Fruit fly (Drosophila melanogaster) whole organism, embryonic: ENCODE data around the gene CG32488.
A peak's percentile ranks its signal among the peaks of the same experiment; 100 is the strongest.

Experiments
- Adf1 ChIP-seq: fragments of 200-800 bp; sonication (Bioruptor generic); IDR thresholded peaks from 2 replicates; pipeline ENCODE4 v1.3.6; 2022; ENCODE audit warnings: missing biosample characterization, missing genetic modification characterization
- Bteb2 ChIP-seq: fragments of 200-800 bp; sonication (Bioruptor generic); optimal IDR thresholded peaks from 2 replicates; lab custom pipeline; 2016; ENCODE audit warnings: missing biosample characterization, missing genetic modification characterization
- CG10209 ChIP-seq: fragments of 200-800 bp; sonication (Bioruptor generic); optimal IDR thresholded peaks from 3 replicates; lab custom pipeline; 2017; ENCODE audit warnings: missing biosample characterization, mild to moderate bottlenecking, missing genetic modification characterization, missing genetic modification reagents
- CG11398 ChIP-seq: fragments of 200-800 bp; sonication (Bioruptor generic); optimal IDR thresholded peaks from 2 replicates; lab custom pipeline; 2016; ENCODE audit warnings: missing biosample characterization, missing genetic modification characterization
- CG18011 ChIP-seq: fragments of 200-800 bp; sonication (Bioruptor generic); optimal IDR thresholded peaks from 2 replicates; lab custom pipeline; 2017; ENCODE audit warnings: missing biosample characterization, missing genetic modification characterization, mild to moderate bottlenecking, moderate library complexity, missing genotype
- CG2889 ChIP-seq: fragments of 200-800 bp; sonication (Bioruptor generic); IDR thresholded peaks from 3 replicates; pipeline ENCODE4 v1.3.6; 2022; ENCODE audit warnings: missing biosample characterization, missing genetic modification characterization
- CG30020 ChIP-seq: fragments of 200-800 bp; optimal IDR thresholded peaks from 2 replicates; lab custom pipeline; 2019; ENCODE audit warnings: missing biosample characterization, mild to moderate bottlenecking, missing genetic modification characterization, moderate library complexity
- CG3281 ChIP-seq: fragments of 200-800 bp; sonication (Bioruptor generic); optimal IDR thresholded peaks from 3 replicates; lab custom pipeline; 2017; ENCODE audit warnings: missing biosample characterization, mild to moderate bottlenecking, missing genetic modification characterization
- CG33557 ChIP-seq: fragments of 200-800 bp; sonication (Bioruptor generic); optimal IDR thresholded peaks from 2 replicates; lab custom pipeline; 2019; ENCODE audit warnings: missing biosample characterization, mild to moderate bottlenecking, missing genetic modification characterization, moderate library complexity
- CG34422 ChIP-seq: fragments of 200-800 bp; sonication (Bioruptor generic); IDR thresholded peaks from 3 replicates; pipeline ENCODE4 v1.3.6; 2022; ENCODE audit warnings: missing biosample characterization, missing genetic modification characterization
- CG4617 ChIP-seq: fragments of 200-800 bp; sonication (Bioruptor generic); optimal IDR thresholded peaks from 3 replicates; lab custom pipeline; 2016; ENCODE audit warnings: missing biosample characterization, missing genetic modification characterization, borderline replicate concordance
- CG7786 ChIP-seq: fragments of 200-800 bp; sonication (Bioruptor generic); optimal IDR thresholded peaks from 2 replicates; lab custom pipeline; 2016; ENCODE audit warnings: missing biosample characterization, missing genetic modification characterization
- CG8290 ChIP-seq, 3 experiments: fragments of 200-800 bp; sonication (Bioruptor generic); optimal IDR thresholded peaks; 2 replicates each; lab custom pipeline; 2016 to 2019; ENCODE audit warnings: missing biosample characterization in 3 of 3, missing genetic modification characterization in 3 of 3, mild to moderate bottlenecking in 2 of 3, moderate library complexity in 1 of 3
- CG8924 ChIP-seq: fragments of 200-800 bp; optimal IDR thresholded peaks from 3 replicates; lab custom pipeline; 2019; ENCODE audit warnings: missing biosample characterization, mild to moderate bottlenecking, missing genetic modification characterization, moderate library complexity
- CG9215 ChIP-seq: fragments of 200-800 bp; sonication (Bioruptor generic); IDR thresholded peaks from 2 replicates; pipeline ENCODE4 v1.3.6; 2022; ENCODE audit warnings: missing biosample characterization, missing genetic modification characterization
- CG9817 ChIP-seq: fragments of 200-800 bp; sonication (Bioruptor generic); optimal IDR thresholded peaks from 2 replicates; lab custom pipeline; 2018; ENCODE audit warnings: missing biosample characterization, mild to moderate bottlenecking, missing genetic modification characterization, moderate library complexity
- CkIIα-i1 ChIP-seq: fragments of 200-800 bp; sonication (Bioruptor generic); IDR thresholded peaks from 2 replicates; pipeline ENCODE4 v1.3.6; 2022; ENCODE audit warnings: missing biosample characterization, missing genetic modification characterization
- D19B ChIP-seq: fragments of 200-800 bp; sonication (Bioruptor generic); optimal IDR thresholded peaks from 2 replicates; lab custom pipeline; 2017; ENCODE audit warnings: missing biosample characterization, mild to moderate bottlenecking, missing genetic modification characterization
- Deaf1 ChIP-seq: fragments of 200-800 bp; optimal IDR thresholded peaks from 3 replicates; lab custom pipeline; 2019; ENCODE audit warnings: missing biosample characterization, mild to moderate bottlenecking, missing genetic modification characterization, moderate library complexity
- Hr3 ChIP-seq: fragments of 200-800 bp; sonication (Bioruptor generic); optimal IDR thresholded peaks from 3 replicates; lab custom pipeline; 2016; ENCODE audit warnings: missing biosample characterization, missing genetic modification characterization
- Kr ChIP-seq: fragments of 200-800 bp; sonication (Bioruptor generic); optimal IDR thresholded peaks from 2 replicates; lab custom pipeline; 2017; ENCODE audit warnings: missing biosample characterization, mild to moderate bottlenecking, missing genetic modification characterization
- Mrtf ChIP-seq: fragments of 200-800 bp; sonication (Bioruptor generic); IDR thresholded peaks from 3 replicates; pipeline ENCODE4 v1.3.6; 2022; ENCODE audit warnings: missing biosample characterization, missing genetic modification characterization
- Myb ChIP-seq: fragments of 200-800 bp; sonication (Bioruptor generic); optimal IDR thresholded peaks from 2 replicates; lab custom pipeline; 2016; ENCODE audit warnings: missing biosample characterization, missing genetic modification characterization
- NFAT ChIP-seq: fragments of 200-800 bp; sonication (Bioruptor generic); IDR thresholded peaks from 2 replicates; pipeline ENCODE4 v1.3.6; 2022; ENCODE audit warnings: missing biosample characterization, missing genetic modification characterization
- NK7.1 ChIP-seq: fragments of 200-800 bp; sonication (Bioruptor generic); optimal IDR thresholded peaks from 3 replicates; lab custom pipeline; 2016; ENCODE audit warnings: missing biosample characterization, missing genetic modification characterization
- PHDP ChIP-seq: fragments of 200-800 bp; sonication (Bioruptor generic); optimal IDR thresholded peaks from 3 replicates; lab custom pipeline; 2018; ENCODE audit warnings: missing biosample characterization, mild to moderate bottlenecking, missing genetic modification characterization, moderate library complexity
- Ravus ChIP-seq: fragments of 200-800 bp; sonication (Bioruptor generic); IDR thresholded peaks from 2 replicates; pipeline ENCODE4 v1.3.6; 2022; ENCODE audit warnings: missing biosample characterization, missing genetic modification characterization
- Rx ChIP-seq: fragments of 200-800 bp; sonication (Bioruptor generic); IDR thresholded peaks from 2 replicates; pipeline ENCODE4 v1.3.6; 2022; ENCODE audit warnings: missing biosample characterization, missing genetic modification characterization
- al ChIP-seq: fragments of 200-800 bp; sonication (Bioruptor generic); IDR thresholded peaks from 2 replicates; pipeline ENCODE4 v1.3.6; 2022; ENCODE audit warnings: missing biosample characterization, missing genetic modification characterization
- bcd ChIP-seq: fragments of 200-800 bp; sonication (Bioruptor generic); optimal IDR thresholded peaks from 2 replicates; lab custom pipeline; 2017; ENCODE audit warnings: missing biosample characterization, mild to moderate bottlenecking, missing genetic modification characterization
- cas ChIP-seq: fragments of 200-800 bp; sonication (Bioruptor generic); IDR thresholded peaks from 2 replicates; pipeline ENCODE4 v1.3.6; 2022; ENCODE audit warnings: missing biosample characterization, missing genetic modification characterization
- caup ChIP-seq: fragments of 200-800 bp; sonication (Bioruptor generic); optimal IDR thresholded peaks from 3 replicates; lab custom pipeline; 2017; ENCODE audit warnings: missing biosample characterization, mild to moderate bottlenecking, missing genetic modification characterization, moderate library complexity; ENCODE audit not compliant: severe bottlenecking
- chn ChIP-seq: fragments of 200-800 bp; sonication (Bioruptor generic); optimal IDR thresholded peaks from 2 replicates; lab custom pipeline; 2016; ENCODE audit warnings: missing biosample characterization, missing genetic modification characterization
- dpn ChIP-seq, 2 experiments: fragments of 200-800 bp; sonication (Bioruptor generic); optimal IDR thresholded peaks; 3 replicates each; lab custom pipeline; 2016; ENCODE audit warnings: missing biosample characterization in 2 of 2, missing genetic modification characterization in 2 of 2
- fd3F ChIP-seq: fragments of 200-800 bp; sonication (Bioruptor generic); optimal IDR thresholded peaks from 2 replicates; lab custom pipeline; 2018; ENCODE audit warnings: missing biosample characterization, mild to moderate bottlenecking, missing genetic modification characterization, moderate library complexity
- gem ChIP-seq: fragments of 200-800 bp; sonication (Bioruptor generic); optimal IDR thresholded peaks from 2 replicates; lab custom pipeline; 2019; ENCODE audit warnings: missing biosample characterization, mild to moderate bottlenecking, missing genetic modification characterization, moderate library complexity
- hkb ChIP-seq, 2 experiments: fragments of 200-800 bp in 1 of 2; fragments of >200 bp in 1 of 2; sonication (Bioruptor generic) in 1 of 2; IDR thresholded peaks in 1 of 2; optimal IDR thresholded peaks in 1 of 2; 2 replicates each; pipeline versions ENCODE4 v1.3.6 to Lab custom; 2017 to 2022; ENCODE audit warnings: missing biosample characterization in 1 of 2, missing genetic modification characterization in 1 of 2
- insv ChIP-seq, 2 experiments: fragments of 200-800 bp; sonication (Bioruptor generic); optimal IDR thresholded peaks; 3 replicates each; lab custom pipeline; 2016 to 2018; ENCODE audit warnings: missing biosample characterization in 2 of 2, missing genetic modification characterization in 2 of 2
- nmo ChIP-seq: fragments of 200-800 bp; sonication (Bioruptor generic); optimal IDR thresholded peaks from 2 replicates; lab custom pipeline; 2018; ENCODE audit warnings: missing biosample characterization, mild to moderate bottlenecking, missing genetic modification characterization, moderate library complexity
- onecut ChIP-seq: fragments of 200-800 bp; sonication (Bioruptor generic); IDR thresholded peaks from 2 replicates; pipeline ENCODE4 v1.3.6; 2022; ENCODE audit warnings: missing biosample characterization, missing genetic modification characterization
- otp ChIP-seq: fragments of 200-800 bp; sonication (Bioruptor generic); IDR thresholded peaks from 3 replicates; pipeline ENCODE4, ENCODE4 v1.3.6; 2022; ENCODE audit warnings: missing biosample characterization, missing genetic modification characterization
- peb ChIP-seq: fragments of 200-800 bp; sonication (Bioruptor generic); IDR thresholded peaks from 2 replicates; pipeline ENCODE4 v1.3.6; 2022; ENCODE audit warnings: missing biosample characterization, missing genetic modification characterization
- row ChIP-seq: fragments of 200-800 bp; sonication (Bioruptor generic); IDR thresholded peaks from 3 replicates; pipeline ENCODE4 v1.3.6; 2022; ENCODE audit warnings: missing biosample characterization, missing genetic modification characterization
- sob ChIP-seq: fragments of 200-800 bp; sonication (Bioruptor generic); IDR thresholded peaks from 2 replicates; pipeline ENCODE4 v1.3.6; 2022; ENCODE audit warnings: missing biosample characterization, missing genetic modification characterization
- sqz ChIP-seq: fragments of 200-800 bp; sonication (Bioruptor generic); optimal IDR thresholded peaks from 3 replicates; lab custom pipeline; 2018; ENCODE audit warnings: missing biosample characterization, mild to moderate bottlenecking, missing genetic modification characterization
- wor ChIP-seq: fragments of 200-800 bp; sonication (Bioruptor generic); IDR thresholded peaks from 2 replicates; pipeline ENCODE4 v1.3.6; 2022; ENCODE audit warnings: missing biosample characterization, missing genetic modification characterization
- zf30C ChIP-seq: fragments of 200-800 bp; sonication (Bioruptor generic); optimal IDR thresholded peaks from 3 replicates; lab custom pipeline; 2018; ENCODE audit warnings: missing biosample characterization, mild to moderate bottlenecking, missing genetic modification characterization
- zfh1 ChIP-seq: fragments of 200-800 bp; sonication (Bioruptor generic); IDR thresholded peaks from 3 replicates; pipeline ENCODE4 v1.3.6; 2022; ENCODE audit warnings: missing biosample characterization, missing genetic modification characterization

Gene CG32488

DNA sequence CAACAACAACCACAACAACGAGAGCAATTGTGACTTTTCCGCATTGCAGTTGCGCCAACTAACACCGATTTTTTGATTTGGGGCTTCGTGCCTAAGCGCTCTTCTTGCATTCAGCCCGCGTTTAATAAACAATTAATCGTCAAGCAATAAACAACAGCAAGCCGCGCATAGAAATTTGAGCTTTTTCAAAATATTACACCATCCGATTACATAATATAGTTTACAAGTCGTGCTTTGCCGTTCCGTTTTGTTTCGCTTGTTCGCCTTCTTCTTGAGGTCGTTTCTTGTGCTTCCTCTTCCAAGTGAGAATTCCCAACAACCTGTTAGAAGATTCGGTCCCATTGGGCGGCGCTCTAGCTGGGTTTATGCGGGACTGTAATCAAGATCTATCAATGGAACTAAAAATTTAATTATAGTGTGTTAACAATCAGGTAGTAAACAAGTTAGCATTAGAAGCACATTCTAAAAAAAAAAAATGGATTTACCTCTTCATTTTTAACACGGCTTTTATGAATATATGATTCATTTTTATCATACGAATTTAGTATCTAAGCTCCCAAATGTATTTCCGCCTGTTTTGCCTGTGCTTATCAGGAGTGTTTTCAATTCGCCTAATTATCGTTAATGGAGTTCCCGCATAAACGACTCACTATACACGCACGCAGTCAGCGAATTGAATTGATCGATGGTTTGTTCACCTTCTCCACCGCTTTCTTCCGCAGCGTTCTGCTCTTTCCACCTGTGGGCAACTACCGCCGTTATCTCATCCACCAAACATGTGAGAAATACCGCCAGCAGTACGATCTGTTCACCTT lies 20.1 kb upstream of the CG32488 start (continued):
- TF ChIP-seq CG30020 (peak; percentile 63), CG10209 (GFP tag; lab: Kevin White, UChicago) (peak; percentile 85), otp (GFP tag; lab: Robert Waterston, UW) (peak; percentile 68), onecut (GFP tag; lab: Robert Waterston, UW) (peak; percentile 75), caup (peak; percentile 85), Deaf1 (tag; lab: Kevin White, UChicago) (peak; percentile 56), CG8924 (peak; percentile 92), zf30C (GFP tag; lab: Kevin White, UChicago) (no peak), CG8290 (GFP tag; optimal IDR thresholded peaks at IDR 0.05; lab: Kevin White, UChicago) (peak; percentile 69), CG8290 (tag; optimal IDR thresholded peaks at IDR 0.05; lab: Kevin White, UChicago) (peak; percentile 5 to 69), CG11398 (GFP tag; lab: Kevin White, UChicago) (peak; percentile 46), PHDP (tag; lab: Kevin White, UChicago) (peak; percentile 93), sob (peak; percentile 69; the same call in 1 of the 2 replicates), zfh1 (GFP tag; lab: Robert Waterston, UW) (peak; percentile 80), CG3281 (peak; percentile 88), Bteb2 (GFP tag; lab: Kevin White, UChicago) (peak; percentile 78), Hr3 (peak; percentile 48), CG7786 (peak; percentile 64), CG33557 (GFP tag; lab: Kevin White, UChicago) (peak; percentile 77), Myb (peak; percentile 21), dpn (GFP tag; optimal IDR thresholded peaks at IDR 0.05; lab: Kevin White, UChicago) (peak; percentile 78 to 79), CkIIα-i1 (GFP tag; lab: Robert Waterston, UW) (no peak), peb (GFP tag; lab: Robert Waterston, UW) (0 out of 2 replicates have a peak, but pooled peaks have one; percentile 19), bcd (GFP tag; lab: Kevin White, UChicago) (peak; percentile 88), sqz (GFP tag; lab: Kevin White, UChicago) (peak; percentile 67), CG9817 (tag; lab: Kevin White, UChicago) (peak; percentile 77), nmo (GFP tag; lab: Kevin White, UChicago) (peak; percentile 94), wor (GFP tag; lab: Robert Waterston, UW) (peak; percentile 40; the same call in 1 of the 2 replicates), al (GFP tag; lab: Robert Waterston, UW) (peak; percentile 35; the same call in 1 of the 2 replicates), CG18011 (peak; percentile 60), CG34422 (peak; percentile 66), CG2889 (GFP tag; lab: Robert Waterston, UW) (peak; percentile 64; the same call in 1 of the 3 replicates), chn (GFP tag; lab: Kevin White, UChicago) (peak; percentile 54), insv (GFP tag; optimal IDR thresholded peaks at IDR 0.05; lab: Kevin White, UChicago) (peak in 1 of 2 experiments; percentile 60), Kr (peak; percentile 38), CG4617 (GFP tag; lab: Kevin White, UChicago) (peak; percentile 5), Rx (no peak), fd3F (GFP tag; lab: Kevin White, UChicago) (peak; percentile 79), row (GFP tag; lab: Robert Waterston, UW) (peak; percentile 89), gem (tag; lab: Kevin White, UChicago) (peak; percentile 92), D19B (GFP tag; lab: Kevin White, UChicago) (peak; percentile 73), NK7.1 (peak; percentile 59), Mrtf (GFP tag; lab: Robert Waterston, UW) (0 out of 3 replicates have a peak, but pooled peaks have one; percentile 43), Adf1 (peak; percentile 64; the same call in 1 of the 2 replicates), CG9215 (GFP tag; lab: Robert Waterston, UW) (peak; percentile 43; the same call in 1 of the 2 replicates), Ravus (GFP tag; lab: Robert Waterston, UW) (no peak), hkb (optimal IDR thresholded peaks at IDR 0.05; lab: Kevin White, UChicago) (no peak), hkb (GFP tag; IDR thresholded peaks at IDR 0.05; lab: Robert Waterston, UW) (peak; percentile 88), NFAT (peak; percentile 48; the same call in 1 of the 2 replicates), cas (no peak)
